Worm (Caenorhabditis elegans) whole organism, late embryonic: ENCODE data around the gene R05H10.7.

Experiments
- dve-1 ChIP-seq: sonication (generic microtip); optimal IDR thresholded peaks from 2 replicates; lab custom pipeline; 2017; ENCODE audit warnings: antibody characterized with exemption, mild to moderate bottlenecking, missing genetic modification characterization, missing compliant biosample characterization
- fkh-10 ChIP-seq: fragments of 150-350 bp; optimal IDR thresholded peaks from 2 replicates; lab custom pipeline; 2014; ENCODE audit warnings: missing biosample characterization, missing genetic modification reagents, missing genetic modification characterization
- hlh-13 ChIP-seq: fragments of 200-800 bp; sonication (Bioruptor generic); optimal IDR thresholded peaks from 2 replicates; lab custom pipeline; 2018; ENCODE audit warnings: mild to moderate bottlenecking, missing genetic modification characterization, missing compliant biosample characterization
- hlh-15 ChIP-seq: sonication (generic microtip); optimal IDR thresholded peaks from 2 replicates; lab custom pipeline; 2016; ENCODE audit warnings: missing genetic modification characterization, missing compliant biosample characterization
- hlh-8 ChIP-seq: sonication (generic microtip); optimal IDR thresholded peaks from 2 replicates; lab custom pipeline; 2016; ENCODE audit warnings: missing genotype, missing genetic modification characterization, missing compliant biosample characterization
- nfya-1 ChIP-seq: sonication (generic microtip); optimal IDR thresholded peaks from 2 replicates; lab custom pipeline; 2017; ENCODE audit warnings: missing genetic modification characterization, mild to moderate bottlenecking, missing compliant biosample characterization, antibody characterized with exemption, moderate library complexity
- pha-2 ChIP-seq: sonication (generic microtip); optimal IDR thresholded peaks from 2 replicates; lab custom pipeline; 2017; ENCODE audit warnings: mild to moderate bottlenecking, missing genetic modification characterization, missing compliant biosample characterization
- pha-4 ChIP-seq: fragments of 150-350 bp; optimal IDR thresholded peaks from 2 replicates; lab custom pipeline; 2018; ENCODE audit warnings: missing biosample characterization, missing genetic modification reagents, missing genetic modification characterization
- pqm-1 ChIP-seq: sonication (generic microtip); optimal IDR thresholded peaks from 2 replicates; lab custom pipeline; 2016; ENCODE audit warnings: missing genetic modification characterization, missing compliant biosample characterization
- rnt-1 ChIP-seq: sonication (generic microtip); optimal IDR thresholded peaks from 2 replicates; lab custom pipeline; 2016; ENCODE audit warnings: missing genetic modification characterization, missing compliant biosample characterization

DNA sequence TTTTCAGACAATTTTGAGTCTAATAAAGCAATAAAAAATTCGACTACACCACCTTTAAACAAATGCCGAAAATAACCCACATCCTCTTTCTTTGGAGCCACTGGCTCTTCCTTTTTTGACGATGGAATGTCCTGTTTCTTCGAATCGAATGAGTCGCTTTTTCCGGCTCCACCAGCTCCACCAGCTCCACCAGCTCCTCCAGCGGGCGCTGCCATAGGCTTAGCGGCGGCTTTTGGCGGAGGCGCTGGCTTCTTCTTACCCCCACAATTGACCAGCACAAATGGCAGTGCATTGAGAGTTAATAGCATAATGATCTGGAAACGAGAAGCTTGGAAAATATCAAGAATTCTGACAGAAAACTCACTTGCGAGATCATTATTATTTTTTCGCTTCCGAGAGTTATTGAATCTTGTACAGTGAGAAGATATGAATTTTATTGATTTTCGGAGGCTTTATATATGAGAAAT, 21.4 kb downstream of the R05H10.7 start, which contains the start of gene Y53F4A.2:
- TF ChIP-seq rnt-1 (no peak), hlh-13 (GFP tag; lab: Kevin White, UChicago) (no peak), nfya-1 (tag; lab: Kevin White, UChicago) (no peak), hlh-8 (no peak), fkh-10 (no peak), pha-4 (tag; lab: Kevin White, UChicago) (no peak), dve-1 (no peak), pha-2 (no peak), pqm-1 (tag; lab: Kevin White, UChicago) (no peak), hlh-15 (tag; lab: Kevin White, UChicago) (no peak)
